Worm (Caenorhabditis elegans) whole organism, L2 larva: Measurements from ENCODE around the gene rpn-7.

ENCODE experiments used
- C34F6.9 ChIP-seq: fragments of 150-350 bp; optimal IDR thresholded peaks from 2 replicates; lab custom pipeline; 2014; ENCODE audit warnings: missing biosample characterization, missing genetic modification characterization
- F13H6.1 ChIP-seq: sonication (generic microtip); optimal IDR thresholded peaks from 2 replicates; lab custom pipeline; 2016; ENCODE audit warnings: missing genetic modification characterization, missing compliant biosample characterization
- Y55F3AM.14 ChIP-seq: fragments of 200-800 bp; sonication (Bioruptor generic); optimal IDR thresholded peaks from 2 replicates; lab custom pipeline; 2018; ENCODE audit warnings: mild to moderate bottlenecking, missing genetic modification characterization, missing compliant biosample characterization
- alr-1 ChIP-seq: fragments of 150-350 bp; optimal IDR thresholded peaks from 2 replicates; lab custom pipeline; 2014; ENCODE audit warnings: missing biosample characterization, missing genetic modification characterization
- ceh-16 ChIP-seq: fragments of 150-350 bp; optimal IDR thresholded peaks from 2 replicates; lab custom pipeline; 2014; ENCODE audit warnings: missing biosample characterization, missing genetic modification characterization
- ceh-82 ChIP-seq: fragments of 150-350 bp; optimal IDR thresholded peaks from 2 replicates; lab custom pipeline; 2014; ENCODE audit warnings: missing biosample characterization, missing genetic modification characterization
- egl-27 ChIP-seq: sonication (generic microtip); optimal IDR thresholded peaks from 3 replicates; lab custom pipeline; 2017; ENCODE audit warnings: missing biosample characterization, missing genetic modification reagents, missing genetic modification characterization
- fos-1 ChIP-seq: fragments of 150-350 bp; optimal IDR thresholded peaks from 2 replicates; lab custom pipeline; 2014; ENCODE audit warnings: missing biosample characterization, missing genetic modification characterization
- lin-11 ChIP-seq: fragments of 150-350 bp; sonication (generic microtip); optimal IDR thresholded peaks from 2 replicates; lab custom pipeline; 2014; ENCODE audit warnings: missing biosample characterization, missing genetic modification characterization, inconsistent platforms, mixed read lengths
- lsy-2 ChIP-seq, 2 experiments: fragments of 150-350 bp in 1 of 2; sonication (generic microtip) in 1 of 2; optimal IDR thresholded peaks; 2 replicates each; lab custom pipeline; 2014 to 2017; ENCODE audit warnings: missing biosample characterization in 2 of 2, missing genetic modification characterization in 2 of 2
- mab-5 ChIP-seq: fragments of 150-350 bp; optimal IDR thresholded peaks from 2 replicates; lab custom pipeline; 2014; ENCODE audit warnings: missing biosample characterization, missing genetic modification characterization
- mbf-1 ChIP-seq: sonication (generic microtip); optimal IDR thresholded peaks from 2 replicates; lab custom pipeline; 2017; ENCODE audit warnings: missing biosample characterization, missing genetic modification characterization
- nhr-11 ChIP-seq: fragments of 150-350 bp; optimal IDR thresholded peaks from 2 replicates; lab custom pipeline; 2014; ENCODE audit warnings: missing biosample characterization, missing genetic modification characterization
- nhr-12 ChIP-seq: fragments of 150-350 bp; optimal IDR thresholded peaks from 2 replicates; lab custom pipeline; 2014; ENCODE audit warnings: missing biosample characterization, missing genetic modification characterization
- nhr-129 ChIP-seq: fragments of 150-350 bp; optimal IDR thresholded peaks from 2 replicates; lab custom pipeline; 2014; ENCODE audit warnings: missing biosample characterization, missing genetic modification characterization
- nhr-237 ChIP-seq: fragments of 150-350 bp; optimal IDR thresholded peaks from 2 replicates; lab custom pipeline; 2014; ENCODE audit warnings: missing biosample characterization, missing genetic modification characterization
- nhr-6 ChIP-seq: fragments of 150-350 bp; optimal IDR thresholded peaks from 2 replicates; lab custom pipeline; 2014; ENCODE audit warnings: missing biosample characterization, missing genetic modification characterization
- nhr-77 ChIP-seq: fragments of 150-350 bp; optimal IDR thresholded peaks from 2 replicates; lab custom pipeline; 2014; ENCODE audit warnings: missing biosample characterization, missing genetic modification characterization
- peb-1 ChIP-seq: fragments of 150-350 bp; optimal IDR thresholded peaks from 2 replicates; lab custom pipeline; 2014; ENCODE audit warnings: missing biosample characterization, missing genetic modification characterization
- skn-1 ChIP-seq: sonication (generic microtip); optimal IDR thresholded peaks from 2 replicates; lab custom pipeline; 2017; ENCODE audit warnings: missing biosample characterization, missing genetic modification characterization
- sma-3 ChIP-seq: sonication (generic microtip); optimal IDR thresholded peaks from 2 replicates; lab custom pipeline; 2016; ENCODE audit warnings: missing genetic modification reagents, missing genetic modification characterization, missing compliant biosample characterization
- sma-9 ChIP-seq, 2 experiments: fragments of 150-350 bp in 1 of 2; sonication (generic microtip) in 1 of 2; optimal IDR thresholded peaks; 2 replicates each; lab custom pipeline; 2014 to 2016; ENCODE audit warnings: missing genetic modification characterization in 2 of 2, mild to moderate bottlenecking in 1 of 2, missing biosample characterization in 1 of 2, missing compliant biosample characterization in 1 of 2, missing genetic modification reagents in 1 of 2, moderate library complexity in 1 of 2
- unc-39 ChIP-seq: fragments of 150-350 bp; optimal IDR thresholded peaks from 2 replicates; lab custom pipeline; 2014; ENCODE audit warnings: missing biosample characterization, missing genetic modification characterization
- unc-55 ChIP-seq: fragments of 150-350 bp; sonication (generic microtip); optimal IDR thresholded peaks from 3 replicates; lab custom pipeline; 2014; ENCODE audit warnings: missing biosample characterization, missing genetic modification reagents, missing genetic modification characterization
- unc-62 ChIP-seq: fragments of 150-350 bp; optimal IDR thresholded peaks from 2 replicates; lab custom pipeline; 2014; ENCODE audit warnings: missing biosample characterization, missing genetic modification reagents, missing genetic modification characterization
- ztf-4 ChIP-seq: fragments of 150-350 bp; optimal IDR thresholded peaks from 2 replicates; lab custom pipeline; 2014; ENCODE audit warnings: missing biosample characterization, missing genetic modification characterization

The rpn-7 gene

ce11 chrIV:9343102-9343599 is 26.7 kb downstream of the rpn-7 start, which contains the start of gene pigc-1:
TSS of gene pigc-1 (minus strand) at chrIV:9343152.
- TF ChIP-seq C34F6.9 = peak; percentile 44
- TF ChIP-seq nhr-12 (tag; lab: Kevin White, UChicago) = no peak
- no peak for TF ChIP-seq nhr-6 (tag; lab: Kevin White, UChicago)
- peak; percentile 20 for TF ChIP-seq fos-1 (tag; lab: Kevin White, UChicago)
- TF ChIP-seq, all 48 proteins: peak for 2

ce11 chrIV:9353728-9354127 is 37.3 kb downstream of the rpn-7 start:
- TF ChIP-seq sma-3 (GFP tag; lab: Kevin White, UChicago) (no peak), ceh-82 (tag; lab: Kevin White, UChicago) (no peak), unc-39 (tag; lab: Kevin White, UChicago) (no peak), unc-55 (GFP tag; lab: Kevin White, UChicago) (no peak), ztf-4 (tag; lab: Kevin White, UChicago) (no peak), F13H6.1 (tag; lab: Kevin White, UChicago) (no peak), nhr-77 (no peak), nhr-11 (no peak), mbf-1 (no peak), peb-1 (tag; lab: Kevin White, UChicago) (no peak), lin-11 (no peak), egl-27 (no peak), unc-62 (GFP tag; lab: Kevin White, UChicago) (no peak), mab-5 (tag; lab: Kevin White, UChicago) (no peak)

ce11 chrIV:9366411-9366810 is 50.0 kb downstream of the rpn-7 start, which contains the start of gene pezo-1:
TSS of gene pezo-1 (minus strand) at chrIV:9366511.
- TF ChIP-seq lsy-2 (tag; optimal IDR thresholded peaks at IDR 0.05; lab: Kevin White, UChicago) = peak in 1 of 2 experiments; percentile 34
- TF ChIP-seq nhr-6 (tag; lab: Kevin White, UChicago) = no peak
- no peak for TF ChIP-seq F13H6.1 (tag; lab: Kevin White, UChicago)
- no peak for TF ChIP-seq skn-1 (tag; lab: Kevin White, UChicago)
- TF ChIP-seq ceh-16 = no peak
- TF ChIP-seq nhr-77 = no peak
- no peak for TF ChIP-seq alr-1 (tag; lab: Kevin White, UChicago)

ce11 chrIV:9367852-9368627 is 51.6 kb downstream of the rpn-7 start:
- TF ChIP-seq nhr-237 (tag; lab: Kevin White, UChicago) (no peak), egl-27 (peak; percentile 12), nhr-11 (no peak), sma-9 (GFP tag; optimal IDR thresholded peaks at IDR 0.05; lab: Kevin White, UChicago) (peak; percentile 43), sma-9 (tag; optimal IDR thresholded peaks at IDR 0.05; lab: Kevin White, UChicago) (no peak), nhr-129 (tag; lab: Kevin White, UChicago) (peak; percentile 60), C34F6.9 (peak; percentile 1), Y55F3AM.14 (GFP tag; lab: Kevin White, UChicago) (no peak), unc-55 (GFP tag; lab: Kevin White, UChicago) (peak; percentile 15), mbf-1 (no peak), F13H6.1 (tag; lab: Kevin White, UChicago) (peak; percentile 17)
